Fruit fly (Drosophila melanogaster): ENCODE results near the gene CG15059.

dm6 chrX:18251910-18252309 lies 7.4 kb downstream of the CG15059 start:
- TF ChIP-seq Lhr (GFP tag; optimal IDR thresholded peaks at IDR 0.05) (no peak), CG31365 (tag; optimal IDR thresholded peaks at IDR 0.05) (no peak), CG10654 (GFP tag; optimal IDR thresholded peaks at IDR 0.05) (no peak), ttk (GFP tag; IDR thresholded peaks at IDR 0.05) (no peak), Mad (GFP tag; optimal IDR thresholded peaks at IDR 0.05) (no peak), CG17912 (GFP tag; optimal IDR thresholded peaks at IDR 0.05) (no peak), CG15011 (GFP tag; optimal IDR thresholded peaks at IDR 0.05) (no peak), Side (GFP tag; optimal IDR thresholded peaks at IDR 0.05) (no peak), Vsx1 (GFP tag; optimal IDR thresholded peaks at IDR 0.05) (no peak)

Measured in whole organism, embryonic.